Fruit fly (Drosophila melanogaster) whole organism, adult: ENCODE results near the gene Pus10.
A peak's percentile ranks its signal among the peaks of the same experiment; 100 is the strongest.

ENCODE experiments used
- CG11617 ChIP-seq: fragments of 200-800 bp; sonication (Bioruptor generic); optimal IDR thresholded peaks from 2 replicates; lab custom pipeline; 2017; ENCODE audit warnings: mild to moderate bottlenecking, missing biosample characterization, missing genetic modification reagents, missing genetic modification characterization
- CG12768 ChIP-seq: fragments of 200-800 bp; sonication (Bioruptor generic); optimal IDR thresholded peaks from 2 replicates; lab custom pipeline; 2017; ENCODE audit warnings: missing biosample characterization, missing genetic modification characterization, mild to moderate bottlenecking, moderate library complexity, missing genetic modification reagents
- CG14711 ChIP-seq: fragments of 200-800 bp; sonication (Bioruptor generic); optimal IDR thresholded peaks from 2 replicates; lab custom pipeline; 2018; ENCODE audit warnings: missing biosample characterization, mild to moderate bottlenecking, missing genetic modification characterization, moderate library complexity
- CG1620 ChIP-seq: fragments of 200-800 bp; sonication (Bioruptor generic); optimal IDR thresholded peaks from 2 replicates; lab custom pipeline; 2016; ENCODE audit warnings: missing biosample characterization, missing genetic modification characterization
- CG33017 ChIP-seq: fragments of 200-800 bp; sonication (Bioruptor generic); optimal IDR thresholded peaks from 2 replicates; lab custom pipeline; 2018; ENCODE audit warnings: missing biosample characterization, mild to moderate bottlenecking, missing genetic modification characterization, moderate library complexity
- CG5204 ChIP-seq: fragments of 200-800 bp; sonication (Bioruptor generic); optimal IDR thresholded peaks from 2 replicates; lab custom pipeline; 2016; ENCODE audit warnings: missing biosample characterization, missing genetic modification characterization
- CG7045 ChIP-seq: fragments of 200-800 bp; sonication (Bioruptor generic); optimal IDR thresholded peaks from 2 replicates; lab custom pipeline; 2017; ENCODE audit warnings: missing biosample characterization, mild to moderate bottlenecking, missing genetic modification characterization
- CG7101 ChIP-seq: fragments of 200-800 bp; sonication (Bioruptor generic); optimal IDR thresholded peaks from 2 replicates; lab custom pipeline; 2018; ENCODE audit warnings: missing biosample characterization, mild to moderate bottlenecking, missing genetic modification characterization, moderate library complexity
- Clk ChIP-seq: fragments of 200-800 bp; sonication (Bioruptor generic); optimal IDR thresholded peaks from 2 replicates; lab custom pipeline; 2017; ENCODE audit warnings: missing biosample characterization, missing genetic modification characterization
- Crg-1 ChIP-seq: fragments of 200-800 bp; sonication (Bioruptor generic); optimal IDR thresholded peaks from 2 replicates; lab custom pipeline; 2016; ENCODE audit warnings: missing biosample characterization, missing genetic modification characterization
- Hr96 ChIP-seq: fragments of 200-800 bp; sonication (Bioruptor generic); optimal IDR thresholded peaks from 2 replicates; lab custom pipeline; 2016; ENCODE audit warnings: missing biosample characterization, missing genetic modification characterization
- Mnt ChIP-seq: fragments of 200-800 bp; sonication (Bioruptor generic); optimal IDR thresholded peaks from 2 replicates; lab custom pipeline; 2016; ENCODE audit warnings: missing biosample characterization, mild to moderate bottlenecking, missing genetic modification characterization
- bab1 ChIP-seq: fragments of 200-800 bp; sonication (Bioruptor generic); optimal IDR thresholded peaks from 3 replicates; lab custom pipeline; 2019; ENCODE audit warnings: missing biosample characterization, mild to moderate bottlenecking, missing genetic modification characterization, moderate library complexity
- cic ChIP-seq: fragments of 200-800 bp; sonication (Bioruptor generic); optimal IDR thresholded peaks from 2 replicates; lab custom pipeline; 2017; ENCODE audit warnings: missing biosample characterization, mild to moderate bottlenecking, missing genetic modification characterization, moderate library complexity
- cnc ChIP-seq, 2 experiments: fragments of >200 bp; optimal IDR thresholded peaks; 2 replicates each; lab custom pipeline; 2017
- kay ChIP-seq: fragments of 200-800 bp; sonication (Bioruptor generic); peaks from one replicate; lab custom pipeline; 2016; ENCODE audit warnings: missing biosample characterization, missing genetic modification characterization, borderline replicate concordance
- ovo ChIP-seq: fragments of 200-800 bp; sonication (Bioruptor generic); optimal IDR thresholded peaks from 2 replicates; lab custom pipeline; 2016; ENCODE audit warnings: missing biosample characterization, missing genetic modification characterization
- pad ChIP-seq: fragments of 200-800 bp; sonication (Bioruptor generic); optimal IDR thresholded peaks from 3 replicates; lab custom pipeline; 2017; ENCODE audit warnings: missing biosample characterization, missing genetic modification characterization, mild to moderate bottlenecking, moderate library complexity, missing genetic modification reagents
- tj ChIP-seq: fragments of 200-800 bp; sonication (Bioruptor generic); optimal IDR thresholded peaks from 3 replicates; lab custom pipeline; 2017; ENCODE audit warnings: missing biosample characterization, mild to moderate bottlenecking, missing genetic modification characterization, moderate library complexity
- toe ChIP-seq: fragments of 200-800 bp; sonication (Bioruptor generic); optimal IDR thresholded peaks from 2 replicates; lab custom pipeline; 2016; ENCODE audit warnings: missing biosample characterization, missing genetic modification characterization

Pus10 gene

DNA sequence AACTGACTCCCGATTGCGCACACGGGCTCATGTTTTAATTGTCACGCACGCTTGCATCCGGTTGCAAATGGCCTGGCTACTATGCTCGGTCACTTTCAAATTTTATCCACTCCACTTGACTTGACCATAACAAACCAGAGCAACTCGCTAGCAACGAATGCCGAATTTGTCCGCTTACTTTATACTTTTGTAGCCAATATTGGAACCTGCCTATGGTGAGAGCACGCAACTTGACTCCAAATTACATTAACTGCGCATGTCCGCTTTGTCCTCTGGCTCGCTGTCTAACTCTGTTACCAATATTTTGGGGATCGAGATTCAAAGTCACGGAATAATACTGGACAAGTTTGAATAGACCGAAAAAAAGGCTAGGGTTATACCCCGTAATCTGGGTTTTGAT is 2.0 kb downstream of the Pus10 start, which contains the start of gene CG42399:
Gene CG42399, minus strand, starts transcription at position 159 of the 400 bp plus-strand sequence.
- TF ChIP-seq CG33017 (tag; lab: Kevin White, UChicago) (no peak), CG7045 (GFP tag; lab: Kevin White, UChicago) (no peak), pad (GFP tag; lab: Kevin White, UChicago) (no peak), CG12768 (GFP tag; lab: Kevin White, UChicago) (no peak), CG11617 (GFP tag; lab: Kevin White, UChicago) (no peak), CG1620 (GFP tag; lab: Kevin White, UChicago) (no peak), cnc (optimal IDR thresholded peaks at IDR 0.05; lab: Kevin White, UChicago) (no peak), tj (GFP tag; lab: Kevin White, UChicago) (no peak), Crg-1 (GFP tag; lab: Kevin White, UChicago) (no peak), Hr96 (no peak), bab1 (no peak), CG14711 (no peak), cic (GFP tag; lab: Kevin White, UChicago) (no peak)

DNA sequence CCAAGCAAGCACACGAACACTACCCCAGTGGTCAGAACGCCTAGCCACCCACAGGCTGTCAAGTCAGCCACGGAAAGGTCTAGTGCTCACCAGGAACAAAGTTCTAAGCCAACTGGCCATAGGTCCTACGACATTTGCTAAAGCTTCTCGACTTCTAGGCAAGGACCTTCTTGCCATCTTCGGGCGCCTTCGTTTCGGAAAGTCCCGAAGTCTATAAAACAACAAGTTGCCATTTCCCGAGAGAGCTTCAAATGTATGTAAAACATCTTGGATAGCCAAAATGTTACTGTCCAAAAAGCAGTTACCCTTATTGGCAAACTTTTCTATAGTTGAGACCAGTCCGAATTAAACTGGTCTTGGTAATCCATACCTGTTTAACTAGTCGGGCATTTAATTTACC is 8.6 kb downstream of the Pus10 start:
- TF ChIP-seq cnc (optimal IDR thresholded peaks at IDR 0.05; lab: Kevin White, UChicago), result no peak
- no peak for TF ChIP-seq pad (GFP tag; lab: Kevin White, UChicago)
- no peak for TF ChIP-seq CG33017 (tag; lab: Kevin White, UChicago)
- TF ChIP-seq CG11617 (GFP tag; lab: Kevin White, UChicago), result no peak

- TF ChIP-seq ovo (GFP tag; lab: Kevin White, UChicago), result no peak
- no peak for TF ChIP-seq CG7045 (GFP tag; lab: Kevin White, UChicago)
- no peak for TF ChIP-seq CG11617 (GFP tag; lab: Kevin White, UChicago)
- no peak for TF ChIP-seq toe (GFP tag; lab: Kevin White, UChicago)
- peak; percentile 40 for TF ChIP-seq cic (GFP tag; lab: Kevin White, UChicago)
- no peak for TF ChIP-seq cnc (optimal IDR thresholded peaks at IDR 0.05; lab: Kevin White, UChicago)
- no peak for TF ChIP-seq tj (GFP tag; lab: Kevin White, UChicago)
- peak; percentile 1 for TF ChIP-seq Mnt
- no peak for TF ChIP-seq pad (GFP tag; lab: Kevin White, UChicago)
- TF ChIP-seq bab1, result peak; percentile 9
Observed at dm6 chr2L:143088-143487, 12.0 kb downstream of the Pus10 start, which contains the start of the genes CG31974 and CG11454. TSS of gene CG31974 (minus strand) at chr2L:143091. TSS of gene CG11454 (plus strand) at chr2L:143323.

dm6 chr2L:140849-141248 is 14.3 kb downstream of the Pus10 start, which contains the start of the genes CG31975 and ovm:
TSS of gene CG31975 (minus strand) at chr2L:140992.
TSS of gene ovm (minus strand) at chr2L:140992.
- peak in 1 of 2 experiments; percentile 68 for TF ChIP-seq cnc (optimal IDR thresholded peaks at IDR 0.05; lab: Kevin White, UChicago)
- TF ChIP-seq pad (GFP tag; lab: Kevin White, UChicago), result no peak
- TF ChIP-seq Mnt, result peak; percentile 26
- peak; percentile 1 for TF ChIP-seq kay (GFP tag; lab: Kevin White, UChicago)
- TF ChIP-seq Crg-1 (GFP tag; lab: Kevin White, UChicago), result no peak

DNA sequence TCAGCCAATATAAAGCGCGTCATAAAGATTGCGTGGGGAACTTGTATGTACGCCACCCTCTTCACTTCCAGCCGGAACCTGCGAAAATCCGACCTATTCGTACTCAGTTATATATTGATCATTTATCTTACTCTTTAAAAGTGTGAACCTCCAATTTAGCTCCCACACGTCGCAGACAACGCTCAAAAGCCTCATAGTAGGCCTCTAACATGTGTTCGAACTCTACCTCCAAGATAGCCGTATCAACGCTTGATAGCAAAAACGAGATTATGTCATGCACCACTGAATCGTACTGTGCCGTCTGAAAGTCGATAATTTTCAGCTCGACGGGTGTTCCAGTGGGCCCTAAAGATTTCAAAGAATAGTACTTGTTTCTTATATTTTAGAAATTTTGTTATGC is 15.5 kb downstream of the Pus10 start:
- TF ChIP-seq CG12768 (GFP tag; lab: Kevin White, UChicago) (peak; percentile 27), cic (GFP tag; lab: Kevin White, UChicago) (peak; percentile 37), Crg-1 (GFP tag; lab: Kevin White, UChicago) (no peak)

DNA sequence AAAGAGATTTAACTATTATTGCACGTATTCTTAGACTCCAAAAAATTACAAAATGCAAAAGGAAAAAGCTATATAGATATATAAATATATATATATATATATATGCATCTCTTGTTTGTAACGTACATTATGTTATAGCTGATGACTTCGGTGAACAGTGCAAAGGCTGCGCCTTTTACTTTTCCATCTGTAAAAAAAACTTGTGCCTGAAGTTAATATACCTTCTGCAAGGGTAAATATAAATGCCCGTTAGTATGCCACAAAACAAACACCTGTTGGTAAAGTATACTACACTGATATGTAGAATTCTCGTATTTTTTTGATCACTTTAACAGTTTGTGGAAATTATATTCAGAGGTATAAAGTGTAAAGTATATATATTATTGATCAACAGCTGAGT is 17.0 kb downstream of the Pus10 start:
- TF ChIP-seq Crg-1 (GFP tag; lab: Kevin White, UChicago) (no peak), CG12768 (GFP tag; lab: Kevin White, UChicago) (no peak), CG7101 (no peak), pad (GFP tag; lab: Kevin White, UChicago) (no peak), Mnt (no peak), cic (GFP tag; lab: Kevin White, UChicago) (no peak), tj (GFP tag; lab: Kevin White, UChicago) (no peak), Hr96 (no peak), CG5204 (GFP tag; lab: Kevin White, UChicago) (no peak), kay (GFP tag; lab: Kevin White, UChicago) (no peak), CG14711 (no peak), CG11617 (GFP tag; lab: Kevin White, UChicago) (no peak)

- TF ChIP-seq kay (GFP tag; lab: Kevin White, UChicago) (peak; percentile 84), Clk (GFP tag; lab: Kevin White, UChicago) (no peak), bab1 (no peak), cic (GFP tag; lab: Kevin White, UChicago) (peak; percentile 53), Hr96 (no peak), Mnt (no peak), CG12768 (GFP tag; lab: Kevin White, UChicago) (peak; percentile 11), tj (GFP tag; lab: Kevin White, UChicago) (no peak), CG1620 (GFP tag; lab: Kevin White, UChicago) (no peak), Crg-1 (GFP tag; lab: Kevin White, UChicago) (no peak)
Observed at dm6 chr2L:136747-137709, 18.1 kb downstream of the Pus10 start.
